Worm (Caenorhabditis elegans) whole organism, L2 larva: ENCODE measurements around the gene str-205.

Experiments
- F13H6.1 ChIP-seq: sonication (generic microtip); optimal IDR thresholded peaks from 2 replicates; lab custom pipeline; 2016; ENCODE audit warnings: missing genetic modification characterization, missing compliant biosample characterization
- ZK546.5 ChIP-seq: sonication (generic microtip); optimal IDR thresholded peaks from 2 replicates; lab custom pipeline; 2017; ENCODE audit warnings: missing biosample characterization, missing genetic modification characterization
- ama-1 ChIP-seq: fragments of 150-350 bp; optimal IDR thresholded peaks from 2 replicates; lab custom pipeline; 2018; ENCODE audit warnings: inconsistent platforms
- lsy-2 ChIP-seq, 2 experiments: fragments of 150-350 bp in 1 of 2; sonication (generic microtip) in 1 of 2; optimal IDR thresholded peaks; 2 replicates each; lab custom pipeline; 2014 to 2017; ENCODE audit warnings: missing biosample characterization in 2 of 2, missing genetic modification characterization in 2 of 2
- mab-5 ChIP-seq: fragments of 150-350 bp; optimal IDR thresholded peaks from 2 replicates; lab custom pipeline; 2014; ENCODE audit warnings: missing biosample characterization, missing genetic modification characterization
- mdl-1 ChIP-seq, 2 experiments: fragments of 150-350 bp in 1 of 2; sonication (generic microtip) in 1 of 2; optimal IDR thresholded peaks; 2 replicates each; lab custom pipeline; 2017; ENCODE audit warnings: missing biosample characterization in 2 of 2, missing genetic modification characterization in 2 of 2
- nhr-10 ChIP-seq: sonication (generic microtip); optimal IDR thresholded peaks from 2 replicates; lab custom pipeline; 2017; ENCODE audit warnings: missing biosample characterization, missing genetic modification characterization
- nhr-12 ChIP-seq: fragments of 150-350 bp; optimal IDR thresholded peaks from 2 replicates; lab custom pipeline; 2014; ENCODE audit warnings: missing biosample characterization, missing genetic modification characterization
- nhr-21 ChIP-seq: fragments of 150-350 bp; optimal IDR thresholded peaks from 2 replicates; lab custom pipeline; 2014; ENCODE audit warnings: missing biosample characterization, missing genetic modification characterization
- nhr-237 ChIP-seq: fragments of 150-350 bp; optimal IDR thresholded peaks from 2 replicates; lab custom pipeline; 2014; ENCODE audit warnings: missing biosample characterization, missing genetic modification characterization
- skn-1 ChIP-seq: sonication (generic microtip); optimal IDR thresholded peaks from 2 replicates; lab custom pipeline; 2017; ENCODE audit warnings: missing biosample characterization, missing genetic modification characterization
- unc-39 ChIP-seq: fragments of 150-350 bp; optimal IDR thresholded peaks from 2 replicates; lab custom pipeline; 2014; ENCODE audit warnings: missing biosample characterization, missing genetic modification characterization
- unc-55 ChIP-seq: fragments of 150-350 bp; sonication (generic microtip); optimal IDR thresholded peaks from 3 replicates; lab custom pipeline; 2014; ENCODE audit warnings: missing biosample characterization, missing genetic modification reagents, missing genetic modification characterization

DNA sequence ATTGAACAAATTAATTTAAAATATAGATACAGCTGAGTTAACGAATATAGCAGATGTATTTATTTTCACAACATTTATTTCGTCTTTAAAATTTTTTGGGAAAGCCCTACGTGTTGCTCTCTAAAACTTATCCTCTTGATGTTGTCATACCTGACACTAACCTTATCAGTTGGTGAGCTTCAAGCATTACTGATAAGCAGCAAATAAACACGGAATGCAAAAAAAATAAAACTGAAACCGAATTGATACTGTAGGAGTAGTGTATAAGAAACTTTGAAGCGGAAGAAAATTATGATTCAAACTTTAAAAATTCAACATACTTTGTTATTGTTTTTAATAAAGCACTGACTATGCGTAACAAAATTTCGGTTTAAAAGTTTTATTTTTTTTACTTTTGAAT lies 5.4 kb upstream of the str-205 start:
- TF ChIP-seq unc-39 (tag; lab: Kevin White, UChicago): no peak
- no peak for TF ChIP-seq mdl-1 (tag; optimal IDR thresholded peaks at IDR 0.05; lab: Kevin White, UChicago)
- no peak for TF ChIP-seq ama-1 (lab: Kevin White, UChicago)
- no peak for TF ChIP-seq unc-55 (GFP tag; lab: Kevin White, UChicago)
- TF ChIP-seq nhr-21 (tag; lab: Kevin White, UChicago): no peak
- no peak for TF ChIP-seq lsy-2 (tag; optimal IDR thresholded peaks at IDR 0.05; lab: Kevin White, UChicago)
- no peak for TF ChIP-seq ZK546.5 (tag; lab: Kevin White, UChicago)
- no peak for TF ChIP-seq F13H6.1 (tag; lab: Kevin White, UChicago)
- TF ChIP-seq nhr-10 (tag; lab: Kevin White, UChicago): no peak
- no peak for TF ChIP-seq nhr-237
- no peak for TF ChIP-seq nhr-12 (tag; lab: Kevin White, UChicago)
- no peak for TF ChIP-seq mab-5 (tag; lab: Kevin White, UChicago)
- no peak for TF ChIP-seq skn-1 (tag; lab: Kevin White, UChicago)
